Worm (Caenorhabditis elegans) whole organism, L1 larva: ENCODE data around the gene cal-1.

Source experiments
- C04F5.9 ChIP-seq: sonication (generic microtip); optimal IDR thresholded peaks from 2 replicates; lab custom pipeline; 2016; ENCODE audit warnings: missing genetic modification characterization, missing compliant biosample characterization
- C34B4.2 ChIP-seq: sonication (generic microtip); optimal IDR thresholded peaks from 2 replicates; lab custom pipeline; 2017; ENCODE audit warnings: mild to moderate bottlenecking, missing genetic modification characterization, missing compliant biosample characterization
- Y116A8C.19 ChIP-seq: sonication (generic microtip); optimal IDR thresholded peaks from 2 replicates; lab custom pipeline; 2016; ENCODE audit warnings: missing compliant biosample characterization, missing genetic modification characterization, borderline replicate concordance
- aha-1 ChIP-seq: fragments of 150-350 bp; optimal IDR thresholded peaks from 2 replicates; lab custom pipeline; 2014; ENCODE audit warnings: missing biosample characterization, missing genetic modification characterization
- alr-1 ChIP-seq: fragments of 200-800 bp; sonication (Bioruptor generic); optimal IDR thresholded peaks from 2 replicates; lab custom pipeline; 2018; ENCODE audit warnings: borderline replicate concordance, mild to moderate bottlenecking, missing genetic modification characterization, missing compliant biosample characterization
- aly-2 ChIP-seq: fragments of 150-350 bp; optimal IDR thresholded peaks from 2 replicates; lab custom pipeline; 2014; ENCODE audit warnings: missing biosample characterization, missing genetic modification characterization
- ceh-82 ChIP-seq, 3 experiments: fragments of 150-350 bp in 1 of 3; sonication (generic microtip) in 2 of 3; optimal IDR thresholded peaks; 2 replicates each; lab custom pipeline; 2014 to 2017; ENCODE audit warnings: missing biosample characterization in 3 of 3, missing genetic modification characterization in 3 of 3
- ceh-88 ChIP-seq: fragments of 200-800 bp; sonication (Bioruptor generic); IDR thresholded peaks from 2 replicates; pipeline ENCODE4 v1.3.6; 2022; ENCODE audit warnings: missing genetic modification characterization, missing compliant biosample characterization
- dpl-1 ChIP-seq, 3 experiments: fragments of 150-350 bp in 2 of 3; sonication (generic microtip) in 1 of 3; optimal IDR thresholded peaks; 2 replicates each; lab custom pipeline; 2014 to 2017; ENCODE audit warnings: missing biosample characterization in 3 of 3, missing genetic modification characterization in 3 of 3, missing genetic modification reagents in 3 of 3
- dsc-1 ChIP-seq: sonication (generic microtip); optimal IDR thresholded peaks from 2 replicates; lab custom pipeline; 2016; ENCODE audit warnings: mild to moderate bottlenecking, missing genetic modification characterization, missing compliant biosample characterization
- efl-3 ChIP-seq: fragments of 200-800 bp; sonication (Bioruptor generic); optimal IDR thresholded peaks from 2 replicates; lab custom pipeline; 2018; ENCODE audit warnings: mild to moderate bottlenecking, missing genetic modification characterization, missing compliant biosample characterization
- egl-13 ChIP-seq: sonication (generic microtip); optimal IDR thresholded peaks from 2 replicates; lab custom pipeline; 2016; ENCODE audit warnings: missing genotype, missing genetic modification reagents, missing genetic modification characterization, missing compliant biosample characterization
- egl-27 ChIP-seq, 2 experiments: fragments of 150-350 bp in 1 of 2; sonication (generic microtip); optimal IDR thresholded peaks; 3 replicates each; lab custom pipeline; 2017 to 2018; ENCODE audit warnings: missing biosample characterization in 2 of 2, missing genetic modification characterization in 2 of 2, missing genetic modification reagents in 2 of 2
- fkh-10 ChIP-seq: sonication (generic microtip); optimal IDR thresholded peaks from 2 replicates; lab custom pipeline; 2017; ENCODE audit warnings: missing biosample characterization, missing genetic modification reagents, missing genetic modification characterization
- fkh-8 ChIP-seq: sonication (generic microtip); optimal IDR thresholded peaks from 2 replicates; lab custom pipeline; 2016; ENCODE audit warnings: mild to moderate bottlenecking, missing genetic modification characterization, missing compliant biosample characterization
- fos-1 ChIP-seq: fragments of 150-350 bp; optimal IDR thresholded peaks from 2 replicates; lab custom pipeline; 2014; ENCODE audit warnings: missing biosample characterization, missing genetic modification characterization
- grh-1 ChIP-seq: fragments of 200-800 bp; sonication (Bioruptor generic); IDR thresholded peaks from 2 replicates; pipeline ENCODE4 v1.3.6; 2022; ENCODE audit warnings: missing genetic modification reagents, missing genetic modification characterization, missing compliant biosample characterization
- hlh-17 ChIP-seq: fragments of 200-800 bp; sonication (Bioruptor generic); optimal IDR thresholded peaks from 2 replicates; lab custom pipeline; 2018; ENCODE audit warnings: missing genetic modification characterization, mild to moderate bottlenecking, missing compliant biosample characterization, moderate library complexity, borderline replicate concordance
- hlh-4 ChIP-seq: sonication (generic microtip); optimal IDR thresholded peaks from 2 replicates; lab custom pipeline; 2016; ENCODE audit warnings: mild to moderate bottlenecking, missing genetic modification characterization, missing compliant biosample characterization
- hpl-2 ChIP-seq: fragments of 150-350 bp; optimal IDR thresholded peaks from 2 replicates; lab custom pipeline; 2014; ENCODE audit warnings: missing biosample characterization, missing genetic modification reagents, missing genetic modification characterization
- irx-1 ChIP-seq: sonication (generic microtip); optimal IDR thresholded peaks from 2 replicates; lab custom pipeline; 2016; ENCODE audit warnings: missing genetic modification characterization, missing compliant biosample characterization
- lin-14 ChIP-seq: fragments of 200-800 bp; sonication (Bioruptor generic); optimal IDR thresholded peaks from 2 replicates; lab custom pipeline; 2018; ENCODE audit warnings: mild to moderate bottlenecking, missing genetic modification characterization, moderate library complexity, missing compliant biosample characterization
- lin-35 ChIP-seq, 2 experiments: fragments of 150-350 bp; optimal IDR thresholded peaks; 2 replicates each; lab custom pipeline; 2014; ENCODE audit warnings: missing biosample characterization in 2 of 2, missing genetic modification characterization in 2 of 2, missing genetic modification reagents in 2 of 2
- lin-39 ChIP-seq: fragments of 150-350 bp; optimal IDR thresholded peaks from 2 replicates; lab custom pipeline; 2014; ENCODE audit warnings: missing biosample characterization, missing genetic modification reagents, missing genetic modification characterization
- lir-3 ChIP-seq: sonication (generic microtip); optimal IDR thresholded peaks from 2 replicates; lab custom pipeline; 2016; ENCODE audit warnings: mild to moderate bottlenecking, missing genetic modification characterization, moderate library complexity, missing compliant biosample characterization; ENCODE audit not compliant: poor library complexity
- lsy-2 ChIP-seq, 2 experiments: fragments of 150-350 bp; optimal IDR thresholded peaks; 2 replicates each; lab custom pipeline; 2014; ENCODE audit warnings: missing biosample characterization in 2 of 2, missing genetic modification characterization in 2 of 2
- mab-9 ChIP-seq: fragments of 200-800 bp; sonication (Bioruptor generic); IDR thresholded peaks from 2 replicates; pipeline ENCODE4 v1.3.6; 2022; ENCODE audit warnings: missing genetic modification reagents, missing genetic modification characterization, missing compliant biosample characterization
- nhr-11 ChIP-seq: fragments of 150-350 bp; optimal IDR thresholded peaks from 2 replicates; lab custom pipeline; 2014; ENCODE audit warnings: missing biosample characterization, missing genetic modification characterization
- nhr-12 ChIP-seq: sonication (generic microtip); optimal IDR thresholded peaks from 2 replicates; lab custom pipeline; 2017; ENCODE audit warnings: missing biosample characterization, missing genetic modification characterization
- nhr-19 ChIP-seq: fragments of 200-800 bp; sonication (Bioruptor generic); conservative IDR thresholded peaks from 2 replicates; pipeline ENCODE4 v1.3.6; 2022; ENCODE audit warnings: missing genetic modification characterization, missing compliant biosample characterization
- nhr-28 ChIP-seq: fragments of 150-350 bp; optimal IDR thresholded peaks from 2 replicates; lab custom pipeline; 2014; ENCODE audit warnings: missing biosample characterization, missing genetic modification characterization
- nhr-47 ChIP-seq: sonication (generic microtip); optimal IDR thresholded peaks from 2 replicates; lab custom pipeline; 2016; ENCODE audit warnings: mild to moderate bottlenecking, missing genetic modification characterization, moderate library complexity, missing compliant biosample characterization
- nhr-76 ChIP-seq: sonication (generic microtip); optimal IDR thresholded peaks from 2 replicates; lab custom pipeline; 2017; ENCODE audit warnings: missing biosample characterization, missing genetic modification characterization
- nhr-84 ChIP-seq: sonication (generic microtip); optimal IDR thresholded peaks from 2 replicates; lab custom pipeline; 2017; ENCODE audit warnings: missing biosample characterization, missing genetic modification characterization
- nhr-85 ChIP-seq: sonication (generic microtip); peaks from one replicate; lab custom pipeline; 2016; ENCODE audit warnings: missing genetic modification characterization, inconsistent platforms, missing compliant biosample characterization
- nhr-90 ChIP-seq: sonication (generic microtip); optimal IDR thresholded peaks from 2 replicates; lab custom pipeline; 2016; ENCODE audit warnings: mild to moderate bottlenecking, missing genetic modification characterization, missing compliant biosample characterization; ENCODE audit not compliant: poor library complexity
- pag-3 ChIP-seq: sonication (generic microtip); optimal IDR thresholded peaks from 2 replicates; lab custom pipeline; 2017; ENCODE audit warnings: missing genetic modification characterization, mild to moderate bottlenecking, missing compliant biosample characterization, antibody characterized with exemption, borderline replicate concordance; ENCODE audit not compliant: insufficient read depth
- pax-3 ChIP-seq: fragments of 200-800 bp; sonication (Bioruptor generic); optimal IDR thresholded peaks from 2 replicates; lab custom pipeline; 2018; ENCODE audit warnings: mild to moderate bottlenecking, missing genetic modification characterization, moderate library complexity, missing compliant biosample characterization
- snpc-4 ChIP-seq: fragments of 150-350 bp; optimal IDR thresholded peaks from 2 replicates; lab custom pipeline; 2014; ENCODE audit warnings: missing biosample characterization, missing genetic modification characterization
- snu-23 ChIP-seq: sonication (generic microtip); optimal IDR thresholded peaks from 2 replicates; lab custom pipeline; 2016; ENCODE audit warnings: missing genetic modification characterization, missing compliant biosample characterization
- sox-4 ChIP-seq: sonication (generic microtip); optimal IDR thresholded peaks from 2 replicates; lab custom pipeline; 2016; ENCODE audit warnings: missing genetic modification characterization, missing compliant biosample characterization
- sup-37 ChIP-seq: fragments of 200-800 bp; sonication (Bioruptor generic); optimal IDR thresholded peaks from 2 replicates; lab custom pipeline; 2018; ENCODE audit warnings: mild to moderate bottlenecking, missing genetic modification characterization, missing compliant biosample characterization
- tlp-1 ChIP-seq: fragments of 150-350 bp; optimal IDR thresholded peaks from 2 replicates; lab custom pipeline; 2014; ENCODE audit warnings: missing biosample characterization, missing genetic modification characterization
- unc-62 ChIP-seq: fragments of 150-350 bp; optimal IDR thresholded peaks from 2 replicates; lab custom pipeline; 2014; ENCODE audit warnings: missing biosample characterization, missing genetic modification reagents, missing genetic modification characterization
- unc-86 ChIP-seq: sonication (generic microtip); optimal IDR thresholded peaks from 2 replicates; lab custom pipeline; 2016; ENCODE audit warnings: missing genetic modification characterization, missing compliant biosample characterization
- unc-98 ChIP-seq: fragments of 200-800 bp; sonication (Bioruptor generic); IDR thresholded peaks from 2 replicates; pipeline ENCODE4 v1.3.6; 2022; ENCODE audit warnings: missing genetic modification characterization, missing compliant biosample characterization
- xbp-1 ChIP-seq: sonication (generic microtip); optimal IDR thresholded peaks from 2 replicates; lab custom pipeline; 2016; ENCODE audit warnings: missing genetic modification characterization, missing compliant biosample characterization
- zag-1 ChIP-seq: fragments of 150-350 bp; optimal IDR thresholded peaks from 2 replicates; lab custom pipeline; 2014; ENCODE audit warnings: missing biosample characterization, missing genetic modification characterization
- zip-4 ChIP-seq: fragments of 200-800 bp; sonication (Bioruptor generic); optimal IDR thresholded peaks from 2 replicates; lab custom pipeline; 2018; ENCODE audit warnings: mild to moderate bottlenecking, missing genetic modification characterization, moderate library complexity, missing compliant biosample characterization

cal-1 gene

DNA sequence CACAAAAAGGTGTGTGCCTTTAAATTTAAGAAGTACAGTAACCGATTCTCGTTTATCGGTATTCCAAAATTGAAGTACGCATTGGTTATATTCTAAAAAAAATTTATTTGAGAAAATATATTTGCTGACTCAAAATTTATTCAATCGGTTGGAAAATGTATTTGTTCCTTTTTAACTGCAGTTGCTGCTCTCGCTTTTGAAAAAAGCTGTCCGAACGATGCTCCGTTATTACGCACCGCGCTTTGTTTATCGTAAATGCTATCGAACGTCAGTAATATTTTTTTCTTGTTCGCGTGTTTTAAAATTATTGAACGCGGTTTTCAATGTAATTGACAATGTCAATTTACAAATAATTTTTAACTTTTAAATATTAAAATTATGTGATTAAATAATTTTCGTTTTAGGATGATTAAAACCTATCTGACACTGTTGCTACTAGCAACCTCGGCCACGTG, 43.3 kb upstream of the cal-1 start, which contains the start of gene sel-1 (continued):
- no peak for TF ChIP-seq hlh-4 (tag; lab: Kevin White, UChicago)
- no peak for TF ChIP-seq lin-39
- TF ChIP-seq zag-1 (tag; lab: Kevin White, UChicago), result no peak
- TF ChIP-seq sup-37, result no peak
- peak; percentile 3 to 50 for TF ChIP-seq lin-35 (GFP tag; optimal IDR thresholded peaks at IDR 0.05; lab: Kevin White, UChicago)
- TF ChIP-seq nhr-85 (tag; lab: Kevin White, UChicago), result no peak
- TF ChIP-seq fos-1 (tag; lab: Kevin White, UChicago), result no peak
- no peak for TF ChIP-seq ceh-88 (GFP tag; lab: Robert Waterston, UW)
- no peak for TF ChIP-seq fkh-8 (tag; lab: Kevin White, UChicago)
- peak; percentile 36 for TF ChIP-seq snu-23 (GFP tag; lab: Kevin White, UChicago)
- TF ChIP-seq dsc-1 (tag; lab: Kevin White, UChicago), result no peak
- TF ChIP-seq xbp-1 (tag; lab: Kevin White, UChicago), result peak; percentile 66
- TF ChIP-seq dpl-1 (GFP tag; optimal IDR thresholded peaks at IDR 0.05; lab: Kevin White, UChicago), result peak in 1 of 3 experiments; percentile 37
- no peak for TF ChIP-seq irx-1 (tag; lab: Kevin White, UChicago)
- no peak for TF ChIP-seq ceh-82 (tag; optimal IDR thresholded peaks at IDR 0.05; lab: Kevin White, UChicago)
- TF ChIP-seq hlh-17 (GFP tag; lab: Kevin White, UChicago), result no peak
- no peak for TF ChIP-seq hpl-2 (GFP tag; lab: Kevin White, UChicago)
- TF ChIP-seq nhr-12 (tag; lab: Kevin White, UChicago), result no peak
- TF ChIP-seq lsy-2 (tag; optimal IDR thresholded peaks at IDR 0.05; lab: Kevin White, UChicago), result peak; percentile 33 to 47
- TF ChIP-seq aly-2 (tag; lab: Kevin White, UChicago), result no peak
- TF ChIP-seq nhr-47 (tag; lab: Kevin White, UChicago), result peak; percentile 2
- no peak for TF ChIP-seq pag-3
- no peak for TF ChIP-seq C04F5.9 (tag; lab: Kevin White, UChicago)
- TF ChIP-seq nhr-76 (tag; lab: Kevin White, UChicago), result no peak
- no peak for TF ChIP-seq C34B4.2 (tag; lab: Kevin White, UChicago)
- no peak for TF ChIP-seq egl-27 (tag; optimal IDR thresholded peaks at IDR 0.05; lab: Kevin White, UChicago)
- TF ChIP-seq, all 84 proteins: peak for 16

DNA sequence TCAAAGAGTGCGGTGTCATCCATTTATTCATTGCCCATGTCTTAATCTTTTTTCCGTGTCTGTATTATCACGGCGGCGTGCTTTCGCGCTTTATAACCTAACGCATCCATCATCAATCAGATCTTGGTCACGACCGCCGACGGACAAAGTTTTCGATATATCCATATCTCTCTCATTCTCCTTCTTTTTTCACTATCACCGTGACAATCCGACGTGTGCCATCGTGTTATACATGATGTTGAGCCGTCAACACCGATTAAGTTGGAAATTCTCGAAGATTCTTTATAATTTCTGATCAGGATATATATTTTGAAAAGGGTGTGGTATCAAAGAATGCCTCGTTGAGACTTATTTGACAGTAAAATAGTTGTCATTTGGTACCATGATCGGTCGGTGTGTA, 39.9 kb upstream of the cal-1 start:
- TF ChIP-seq zag-1 (tag; lab: Kevin White, UChicago) (no peak), lin-39 (no peak), nhr-19 (GFP tag; lab: Robert Waterston, UW) (peak; percentile 43), lin-14 (GFP tag; lab: Kevin White, UChicago) (peak; percentile 52), efl-3 (no peak), Y116A8C.19 (tag; lab: Kevin White, UChicago) (no peak), lir-3 (no peak), unc-98 (GFP tag; lab: Robert Waterston, UW) (no peak), C34B4.2 (tag; lab: Kevin White, UChicago) (no peak), aha-1 (tag; lab: Kevin White, UChicago) (no peak), nhr-84 (tag; lab: Kevin White, UChicago) (no peak), grh-1 (GFP tag; lab: Robert Waterston, UW) (peak; percentile 25; the same call in 1 of the 2 replicates), aly-2 (tag; lab: Kevin White, UChicago) (no peak), unc-86 (tag; lab: Kevin White, UChicago) (no peak), nhr-47 (tag; lab: Kevin White, UChicago) (peak; percentile 20), ceh-88 (GFP tag; lab: Robert Waterston, UW) (no peak), egl-13 (tag; lab: Kevin White, UChicago) (no peak), zip-4 (GFP tag; lab: Kevin White, UChicago) (no peak), mab-9 (GFP tag; lab: Robert Waterston, UW) (no peak), nhr-28 (no peak), fkh-10 (GFP tag; lab: Kevin White, UChicago) (no peak), nhr-90 (peak; percentile 55), sup-37 (no peak), C04F5.9 (tag; lab: Kevin White, UChicago) (no peak), snpc-4 (tag; lab: Kevin White, UChicago) (no peak), nhr-12 (tag; lab: Kevin White, UChicago) (no peak), tlp-1 (tag; lab: Kevin White, UChicago) (no peak), sox-4 (tag; lab: Kevin White, UChicago) (no peak), unc-62 (GFP tag; lab: Kevin White, UChicago) (no peak), pax-3 (peak; percentile 35), nhr-11 (tag; lab: Kevin White, UChicago) (no peak), dsc-1 (tag; lab: Kevin White, UChicago) (peak; percentile 5), fos-1 (tag; lab: Kevin White, UChicago) (no peak), alr-1 (tag; lab: Kevin White, UChicago) (no peak)
